Worm (Caenorhabditis elegans): ENCODE results near the gene F57A8.6.

DNA sequence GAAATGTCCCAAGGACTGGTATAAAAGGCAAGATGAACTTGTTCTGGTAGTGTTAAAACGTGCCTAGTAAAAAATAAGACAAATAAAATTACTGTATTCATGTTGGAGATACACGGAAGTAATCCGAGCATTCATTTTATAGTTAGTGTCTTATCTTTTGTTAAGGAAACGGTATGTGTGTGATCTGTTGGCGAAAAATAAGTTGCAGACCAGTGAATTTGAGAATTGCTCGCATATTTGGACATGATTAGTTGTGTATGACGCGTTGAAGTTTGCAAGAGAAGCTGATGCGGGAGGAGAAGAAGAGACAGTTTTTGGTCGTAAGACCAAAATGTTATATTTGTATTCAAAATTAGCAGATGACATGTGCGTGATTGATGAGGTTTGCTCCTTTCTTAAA lies 28.2 kb upstream of the F57A8.6 start, which contains the start of gene C08B6.14:
- no peak for TF ChIP-seq ama-1 (optimal IDR thresholded peaks at IDR 0.05)
- TF ChIP-seq nhr-232 (tag; optimal IDR thresholded peaks at IDR 0.05): no peak
- no peak for TF ChIP-seq tbx-7 (tag; optimal IDR thresholded peaks at IDR 0.05)
- TF ChIP-seq pag-3 (tag; optimal IDR thresholded peaks at IDR 0.05; ENCODE audit: borderline replicate concordance): no peak
- no peak for TF ChIP-seq hlh-30 (tag; optimal IDR thresholded peaks at IDR 0.05; ENCODE audit: insufficient read depth)
- TF ChIP-seq pha-4 (tag; optimal IDR thresholded peaks at IDR 0.05): no peak
- no peak for TF ChIP-seq hlh-15 (tag; optimal IDR thresholded peaks at IDR 0.05)
- no peak for TF ChIP-seq fkh-10 (GFP tag; optimal IDR thresholded peaks at IDR 0.05)
- no peak for TF ChIP-seq ets-4 (tag; optimal IDR thresholded peaks at IDR 0.05)
- TF ChIP-seq ceh-34 (tag; optimal IDR thresholded peaks at IDR 0.05): no peak
- TF ChIP-seq unc-3 (GFP tag; conservative IDR thresholded peaks at IDR 0.05): no peak
- no peak for TF ChIP-seq unc-3 (tag; optimal IDR thresholded peaks at IDR 0.05)
- TF ChIP-seq npax-4 (tag; optimal IDR thresholded peaks at IDR 0.05): no peak

Data from whole organism, late embryonic.